Worm (Caenorhabditis elegans) whole organism, L2 larva: ENCODE data around the gene elo-8.

Source experiments
- C34F6.9 ChIP-seq: fragments of 150-350 bp; optimal IDR thresholded peaks from 2 replicates; lab custom pipeline; 2014; ENCODE audit warnings: missing biosample characterization, missing genetic modification characterization
- F13H6.1 ChIP-seq: sonication (generic microtip); optimal IDR thresholded peaks from 2 replicates; lab custom pipeline; 2016; ENCODE audit warnings: missing genetic modification characterization, missing compliant biosample characterization
- R02D3.7 ChIP-seq: fragments of 150-350 bp; optimal IDR thresholded peaks from 2 replicates; lab custom pipeline; 2014; ENCODE audit warnings: missing biosample characterization, missing genetic modification characterization
- Y55F3AM.14 ChIP-seq: fragments of 200-800 bp; sonication (Bioruptor generic); optimal IDR thresholded peaks from 2 replicates; lab custom pipeline; 2018; ENCODE audit warnings: mild to moderate bottlenecking, missing genetic modification characterization, missing compliant biosample characterization
- ZK546.5 ChIP-seq: sonication (generic microtip); optimal IDR thresholded peaks from 2 replicates; lab custom pipeline; 2017; ENCODE audit warnings: missing biosample characterization, missing genetic modification characterization
- alr-1 ChIP-seq: fragments of 150-350 bp; optimal IDR thresholded peaks from 2 replicates; lab custom pipeline; 2014; ENCODE audit warnings: missing biosample characterization, missing genetic modification characterization
- ama-1 ChIP-seq: fragments of 150-350 bp; optimal IDR thresholded peaks from 2 replicates; lab custom pipeline; 2018; ENCODE audit warnings: inconsistent platforms
- blmp-1 ChIP-seq: sonication (generic microtip); optimal IDR thresholded peaks from 2 replicates; lab custom pipeline; 2017; ENCODE audit warnings: missing genetic modification characterization, mild to moderate bottlenecking, missing compliant biosample characterization, antibody characterized with exemption, moderate library complexity; ENCODE audit not compliant: insufficient read depth
- crh-2 ChIP-seq: sonication (generic microtip); optimal IDR thresholded peaks from 2 replicates; lab custom pipeline; 2017; ENCODE audit warnings: missing biosample characterization, missing genetic modification characterization
- dmd-4 ChIP-seq: sonication (generic microtip); optimal IDR thresholded peaks from 2 replicates; lab custom pipeline; 2017; ENCODE audit warnings: missing biosample characterization, missing genetic modification characterization
- elt-1 ChIP-seq: fragments of 150-350 bp; optimal IDR thresholded peaks from 2 replicates; lab custom pipeline; 2014; ENCODE audit warnings: missing biosample characterization, missing genetic modification characterization
- fos-1 ChIP-seq: fragments of 150-350 bp; optimal IDR thresholded peaks from 2 replicates; lab custom pipeline; 2014; ENCODE audit warnings: missing biosample characterization, missing genetic modification characterization
- gmeb-1 ChIP-seq: fragments of 150-350 bp; optimal IDR thresholded peaks from 2 replicates; lab custom pipeline; 2014; ENCODE audit warnings: missing biosample characterization, missing genetic modification characterization
- lin-11 ChIP-seq: fragments of 150-350 bp; sonication (generic microtip); optimal IDR thresholded peaks from 2 replicates; lab custom pipeline; 2014; ENCODE audit warnings: missing biosample characterization, missing genetic modification characterization, inconsistent platforms, mixed read lengths
- lin-13 ChIP-seq: fragments of 150-350 bp; optimal IDR thresholded peaks from 2 replicates; lab custom pipeline; 2014; ENCODE audit warnings: missing biosample characterization, missing genetic modification reagents, missing genetic modification characterization
- lsy-2 ChIP-seq, 2 experiments: fragments of 150-350 bp in 1 of 2; sonication (generic microtip) in 1 of 2; optimal IDR thresholded peaks; 2 replicates each; lab custom pipeline; 2014 to 2017; ENCODE audit warnings: missing biosample characterization in 2 of 2, missing genetic modification characterization in 2 of 2
- mbf-1 ChIP-seq: sonication (generic microtip); optimal IDR thresholded peaks from 2 replicates; lab custom pipeline; 2017; ENCODE audit warnings: missing biosample characterization, missing genetic modification characterization
- mdl-1 ChIP-seq, 2 experiments: fragments of 150-350 bp in 1 of 2; sonication (generic microtip) in 1 of 2; optimal IDR thresholded peaks; 2 replicates each; lab custom pipeline; 2017; ENCODE audit warnings: missing biosample characterization in 2 of 2, missing genetic modification characterization in 2 of 2
- nhr-10 ChIP-seq: sonication (generic microtip); optimal IDR thresholded peaks from 2 replicates; lab custom pipeline; 2017; ENCODE audit warnings: missing biosample characterization, missing genetic modification characterization
- nhr-11 ChIP-seq: fragments of 150-350 bp; optimal IDR thresholded peaks from 2 replicates; lab custom pipeline; 2014; ENCODE audit warnings: missing biosample characterization, missing genetic modification characterization
- nhr-129 ChIP-seq: fragments of 150-350 bp; optimal IDR thresholded peaks from 2 replicates; lab custom pipeline; 2014; ENCODE audit warnings: missing biosample characterization, missing genetic modification characterization
- nhr-21 ChIP-seq: fragments of 150-350 bp; optimal IDR thresholded peaks from 2 replicates; lab custom pipeline; 2014; ENCODE audit warnings: missing biosample characterization, missing genetic modification characterization
- nhr-23 ChIP-seq: fragments of 150-350 bp; optimal IDR thresholded peaks from 2 replicates; lab custom pipeline; 2014; ENCODE audit warnings: missing biosample characterization, missing genetic modification reagents, missing genetic modification characterization
- nhr-237 ChIP-seq: fragments of 150-350 bp; optimal IDR thresholded peaks from 2 replicates; lab custom pipeline; 2014; ENCODE audit warnings: missing biosample characterization, missing genetic modification characterization
- nhr-6 ChIP-seq: fragments of 150-350 bp; optimal IDR thresholded peaks from 2 replicates; lab custom pipeline; 2014; ENCODE audit warnings: missing biosample characterization, missing genetic modification characterization
- nhr-77 ChIP-seq: fragments of 150-350 bp; optimal IDR thresholded peaks from 2 replicates; lab custom pipeline; 2014; ENCODE audit warnings: missing biosample characterization, missing genetic modification characterization
- peb-1 ChIP-seq: fragments of 150-350 bp; optimal IDR thresholded peaks from 2 replicates; lab custom pipeline; 2014; ENCODE audit warnings: missing biosample characterization, missing genetic modification characterization
- sem-4 ChIP-seq: fragments of 150-350 bp; optimal IDR thresholded peaks from 2 replicates; lab custom pipeline; 2014; ENCODE audit warnings: missing biosample characterization, missing genetic modification reagents, missing genetic modification characterization
- skn-1 ChIP-seq: sonication (generic microtip); optimal IDR thresholded peaks from 2 replicates; lab custom pipeline; 2017; ENCODE audit warnings: missing biosample characterization, missing genetic modification characterization
- sma-9 ChIP-seq, 2 experiments: fragments of 150-350 bp in 1 of 2; sonication (generic microtip) in 1 of 2; optimal IDR thresholded peaks; 2 replicates each; lab custom pipeline; 2014 to 2016; ENCODE audit warnings: missing genetic modification characterization in 2 of 2, mild to moderate bottlenecking in 1 of 2, missing biosample characterization in 1 of 2, missing compliant biosample characterization in 1 of 2, missing genetic modification reagents in 1 of 2, moderate library complexity in 1 of 2
- snpc-4 ChIP-seq: fragments of 150-350 bp; optimal IDR thresholded peaks from 2 replicates; lab custom pipeline; 2014; ENCODE audit warnings: missing biosample characterization, missing genetic modification characterization
- unc-39 ChIP-seq: fragments of 150-350 bp; optimal IDR thresholded peaks from 2 replicates; lab custom pipeline; 2014; ENCODE audit warnings: missing biosample characterization, missing genetic modification characterization
- unc-55 ChIP-seq: fragments of 150-350 bp; sonication (generic microtip); optimal IDR thresholded peaks from 3 replicates; lab custom pipeline; 2014; ENCODE audit warnings: missing biosample characterization, missing genetic modification reagents, missing genetic modification characterization
- unc-62 ChIP-seq: fragments of 150-350 bp; optimal IDR thresholded peaks from 2 replicates; lab custom pipeline; 2014; ENCODE audit warnings: missing biosample characterization, missing genetic modification reagents, missing genetic modification characterization
- ztf-11 ChIP-seq: sonication (generic microtip); optimal IDR thresholded peaks from 2 replicates; lab custom pipeline; 2017; ENCODE audit warnings: missing biosample characterization, missing genetic modification characterization
- ztf-4 ChIP-seq: fragments of 150-350 bp; optimal IDR thresholded peaks from 2 replicates; lab custom pipeline; 2014; ENCODE audit warnings: missing biosample characterization, missing genetic modification characterization

The elo-8 gene

ce11 chrIII:11234742-11235141 is 2.9 kb upstream of the elo-8 start, which contains the start of gene Y47D3A.34:
Gene Y47D3A.34, minus strand, starts transcription at chrIII:11234861.
- TF ChIP-seq nhr-11 (tag; lab: Kevin White, UChicago) = no peak
- TF ChIP-seq nhr-10 (tag; lab: Kevin White, UChicago) = no peak
- TF ChIP-seq nhr-237 (tag; lab: Kevin White, UChicago) = no peak
- no peak for TF ChIP-seq nhr-21
- TF ChIP-seq fos-1 (tag; lab: Kevin White, UChicago) = no peak
- no peak for TF ChIP-seq sem-4 (tag; lab: Kevin White, UChicago)
- no peak for TF ChIP-seq gmeb-1 (tag; lab: Kevin White, UChicago)
- no peak for TF ChIP-seq mdl-1 (tag; optimal IDR thresholded peaks at IDR 0.05; lab: Kevin White, UChicago)
- TF ChIP-seq ztf-11 (tag; lab: Kevin White, UChicago) = no peak
- TF ChIP-seq ama-1 = no peak
- TF ChIP-seq mbf-1 (tag; lab: Kevin White, UChicago) = no peak
- TF ChIP-seq sma-9 (GFP tag; optimal IDR thresholded peaks at IDR 0.05; lab: Kevin White, UChicago) = no peak
- no peak for TF ChIP-seq sma-9 (tag; optimal IDR thresholded peaks at IDR 0.05; lab: Kevin White, UChicago)
- TF ChIP-seq nhr-77 (tag; lab: Kevin White, UChicago) = no peak
- no peak for TF ChIP-seq unc-39 (tag; lab: Kevin White, UChicago)
- TF ChIP-seq F13H6.1 (tag; lab: Kevin White, UChicago) = no peak
- TF ChIP-seq lin-11 (tag; lab: Kevin White, UChicago) = no peak
- no peak for TF ChIP-seq blmp-1
- TF ChIP-seq lsy-2 (tag; optimal IDR thresholded peaks at IDR 0.05; lab: Kevin White, UChicago) = no peak
- TF ChIP-seq unc-55 (GFP tag; lab: Kevin White, UChicago) = no peak
- TF ChIP-seq peb-1 (tag; lab: Kevin White, UChicago) = no peak

ce11 chrIII:11231408-11231807 is 461 bp downstream of the elo-8 start:
- TF ChIP-seq dmd-4 (tag; lab: Kevin White, UChicago) (no peak), ZK546.5 (tag; lab: Kevin White, UChicago) (no peak), nhr-129 (tag; lab: Kevin White, UChicago) (no peak), lsy-2 (tag; optimal IDR thresholded peaks at IDR 0.05; lab: Kevin White, UChicago) (no peak), lin-11 (tag; lab: Kevin White, UChicago) (no peak)
- TF ChIP-seq, all 48 proteins: peak for 0

- TF ChIP-seq nhr-23 (tag; lab: Kevin White, UChicago) (no peak), unc-62 (GFP tag; lab: Kevin White, UChicago) (no peak), ZK546.5 (tag; lab: Kevin White, UChicago) (no peak), blmp-1 (no peak), lin-13 (GFP tag; lab: Kevin White, UChicago) (no peak), R02D3.7 (tag; lab: Kevin White, UChicago) (no peak), unc-55 (GFP tag; lab: Kevin White, UChicago) (no peak), gmeb-1 (tag; lab: Kevin White, UChicago) (no peak), unc-39 (tag; lab: Kevin White, UChicago) (no peak), snpc-4 (no peak), Y55F3AM.14 (GFP tag; lab: Kevin White, UChicago) (no peak), mdl-1 (tag; optimal IDR thresholded peaks at IDR 0.05; lab: Kevin White, UChicago) (no peak), nhr-77 (tag; lab: Kevin White, UChicago) (no peak), nhr-237 (tag; lab: Kevin White, UChicago) (no peak)
- TF ChIP-seq, all 48 proteins: peak for 0
Measured at ce11 chrIII:11230581-11230980, 1.3 kb downstream of the elo-8 start.

- TF ChIP-seq crh-2 (tag; lab: Kevin White, UChicago) = no peak
- no peak for TF ChIP-seq ztf-11 (tag; lab: Kevin White, UChicago)
- TF ChIP-seq alr-1 (tag; lab: Kevin White, UChicago) = no peak
- no peak for TF ChIP-seq skn-1 (tag; lab: Kevin White, UChicago)
- TF ChIP-seq blmp-1 = no peak
- no peak for TF ChIP-seq nhr-21
- no peak for TF ChIP-seq unc-55 (GFP tag; lab: Kevin White, UChicago)
- TF ChIP-seq ZK546.5 (tag; lab: Kevin White, UChicago) = no peak
- no peak for TF ChIP-seq mbf-1 (tag; lab: Kevin White, UChicago)
- no peak for TF ChIP-seq nhr-23 (tag; lab: Kevin White, UChicago)
- TF ChIP-seq elt-1 (tag; lab: Kevin White, UChicago) = no peak
- TF ChIP-seq mdl-1 (tag; optimal IDR thresholded peaks at IDR 0.05; lab: Kevin White, UChicago) = no peak
- TF ChIP-seq lsy-2 (tag; optimal IDR thresholded peaks at IDR 0.05; lab: Kevin White, UChicago) = no peak
- TF ChIP-seq ztf-4 (tag; lab: Kevin White, UChicago) = no peak
- TF ChIP-seq C34F6.9 (tag; lab: Kevin White, UChicago) = no peak
- no peak for TF ChIP-seq fos-1 (tag; lab: Kevin White, UChicago)
- TF ChIP-seq nhr-10 (tag; lab: Kevin White, UChicago) = no peak
- no peak for TF ChIP-seq nhr-6 (tag; lab: Kevin White, UChicago)
- TF ChIP-seq sma-9 (GFP tag; optimal IDR thresholded peaks at IDR 0.05; lab: Kevin White, UChicago) = no peak
- no peak for TF ChIP-seq sma-9 (tag; optimal IDR thresholded peaks at IDR 0.05; lab: Kevin White, UChicago)
Measured at ce11 chrIII:11227025-11227424, 4.8 kb downstream of the elo-8 start, which contains the start of gene tbx-37. Gene tbx-37, minus strand, starts transcription at chrIII:11227125.
